Fruit fly (Drosophila melanogaster) whole organism, embryonic: ENCODE measurements around the gene yellow-e.

Experiments
- Aef1 ChIP-seq: fragments of 200-800 bp; sonication (Bioruptor generic); IDR thresholded peaks from 3 replicates; pipeline ENCODE4 v1.3.6; 2022; ENCODE audit warnings: missing biosample characterization, missing genetic modification characterization
- B-H2 ChIP-seq: fragments of 200-800 bp; sonication (Bioruptor generic); optimal IDR thresholded peaks from 2 replicates; lab custom pipeline; 2018; ENCODE audit warnings: missing biosample characterization, mild to moderate bottlenecking, missing genetic modification characterization
- Blimp-1 ChIP-seq: fragments of 200-800 bp; sonication (Bioruptor generic); optimal IDR thresholded peaks from 3 replicates; lab custom pipeline; 2018; ENCODE audit warnings: missing biosample characterization, missing genetic modification characterization, mild to moderate bottlenecking, moderate library complexity, missing genetic modification reagents
- C15 ChIP-seq: fragments of 200-800 bp; sonication (Bioruptor generic); IDR thresholded peaks from 3 replicates; pipeline ENCODE4 v1.3.6; 2022; ENCODE audit warnings: missing biosample characterization, missing genetic modification characterization
- CG10979 ChIP-seq: fragments of 200-800 bp; sonication (Bioruptor generic); optimal IDR thresholded peaks from 2 replicates; lab custom pipeline; 2018; ENCODE audit warnings: missing biosample characterization, mild to moderate bottlenecking, missing genetic modification characterization, moderate library complexity
- CG11504 ChIP-seq: fragments of 200-800 bp; sonication (Bioruptor generic); optimal IDR thresholded peaks from 3 replicates; lab custom pipeline; 2019; ENCODE audit warnings: missing biosample characterization, mild to moderate bottlenecking, missing genetic modification characterization, moderate library complexity
- CG12659 ChIP-seq: fragments of 200-800 bp; sonication (Bioruptor generic); optimal IDR thresholded peaks from 3 replicates; lab custom pipeline; 2017; ENCODE audit warnings: mild to moderate bottlenecking, missing biosample characterization, missing genetic modification reagents, missing genetic modification characterization
- CG12769 ChIP-seq: fragments of 200-800 bp; sonication (Bioruptor generic); optimal IDR thresholded peaks from 2 replicates; lab custom pipeline; 2019; ENCODE audit warnings: missing biosample characterization, mild to moderate bottlenecking, missing genetic modification characterization, moderate library complexity
- CG13775 ChIP-seq: fragments of 200-800 bp; sonication (Bioruptor generic); optimal IDR thresholded peaks from 3 replicates; lab custom pipeline; 2017; ENCODE audit warnings: missing biosample characterization, mild to moderate bottlenecking, missing genetic modification characterization
- CG1529 ChIP-seq: fragments of 200-800 bp; sonication (Bioruptor generic); optimal IDR thresholded peaks from 3 replicates; lab custom pipeline; 2018; ENCODE audit warnings: missing biosample characterization, missing genetic modification characterization
- CG15696 ChIP-seq: fragments of 200-800 bp; sonication (Bioruptor generic); optimal IDR thresholded peaks from 2 replicates; lab custom pipeline; 2019; ENCODE audit warnings: missing biosample characterization, mild to moderate bottlenecking, missing genetic modification characterization, moderate library complexity
- CG16815 ChIP-seq: fragments of 200-800 bp; sonication (Bioruptor generic); optimal IDR thresholded peaks from 3 replicates; lab custom pipeline; 2017; ENCODE audit warnings: missing biosample characterization, mild to moderate bottlenecking, missing genetic modification characterization
- CG17385 ChIP-seq: fragments of 200-800 bp; sonication (Bioruptor generic); optimal IDR thresholded peaks from 3 replicates; lab custom pipeline; 2018; ENCODE audit warnings: missing biosample characterization, mild to moderate bottlenecking, missing genetic modification characterization
- CG18262 ChIP-seq: fragments of 200-800 bp; optimal IDR thresholded peaks from 3 replicates; lab custom pipeline; 2019; ENCODE audit warnings: missing biosample characterization, mild to moderate bottlenecking, missing genetic modification characterization, moderate library complexity
- CG30431 ChIP-seq: fragments of 200-800 bp; sonication (Bioruptor generic); optimal IDR thresholded peaks from 2 replicates; lab custom pipeline; 2017; ENCODE audit warnings: missing biosample characterization, missing genetic modification characterization
- CG31441 ChIP-seq: fragments of 200-800 bp; sonication (Bioruptor generic); IDR thresholded peaks from 2 replicates; pipeline ENCODE4 v1.3.6; 2022; ENCODE audit warnings: missing biosample characterization, missing genetic modification characterization
- CG32532 ChIP-seq: fragments of 200-800 bp; sonication (Bioruptor generic); IDR thresholded peaks from 2 replicates; pipeline ENCODE4 v1.3.6; 2022; ENCODE audit warnings: missing biosample characterization, missing genetic modification characterization
- CG3407 ChIP-seq: fragments of 200-800 bp; sonication (Bioruptor generic); optimal IDR thresholded peaks from 2 replicates; lab custom pipeline; 2018; ENCODE audit warnings: missing biosample characterization, mild to moderate bottlenecking, missing genetic modification characterization
- CG4404 ChIP-seq: fragments of 200-800 bp; sonication (Bioruptor generic); IDR thresholded peaks from 2 replicates; pipeline ENCODE4 v1.3.6; 2022; ENCODE audit warnings: missing biosample characterization, missing genetic modification characterization
- CG6683 ChIP-seq: fragments of 200-800 bp; sonication (Bioruptor generic); optimal IDR thresholded peaks from 2 replicates; lab custom pipeline; 2017; ENCODE audit warnings: missing biosample characterization, mild to moderate bottlenecking, missing genetic modification characterization, missing genetic modification reagents
- CG7372 ChIP-seq: fragments of 200-800 bp; sonication (Bioruptor generic); IDR thresholded peaks from 2 replicates; pipeline ENCODE4 v1.3.6; 2022; ENCODE audit warnings: missing biosample characterization, missing genetic modification characterization
- CG7745 ChIP-seq: fragments of 200-800 bp; sonication (Bioruptor generic); optimal IDR thresholded peaks from 2 replicates; lab custom pipeline; 2018; ENCODE audit warnings: missing biosample characterization, mild to moderate bottlenecking, missing genetic modification characterization, moderate library complexity
- CG7786 ChIP-seq: fragments of 200-800 bp; sonication (Bioruptor generic); optimal IDR thresholded peaks from 2 replicates; lab custom pipeline; 2016; ENCODE audit warnings: missing biosample characterization, missing genetic modification characterization
- Chrac-16 ChIP-seq: fragments of 200-800 bp; sonication (Bioruptor generic); optimal IDR thresholded peaks from 3 replicates; lab custom pipeline; 2016; ENCODE audit warnings: missing biosample characterization, missing genetic modification characterization
- Deaf1 ChIP-seq: fragments of 200-800 bp; optimal IDR thresholded peaks from 3 replicates; lab custom pipeline; 2019; ENCODE audit warnings: missing biosample characterization, mild to moderate bottlenecking, missing genetic modification characterization, moderate library complexity
- Dfd ChIP-seq, 2 experiments: fragments of >200 bp; optimal IDR thresholded peaks; 2 replicates each; lab custom pipeline; 2017; ENCODE audit warnings: missing biosample characterization in 2 of 2, missing genetic modification characterization in 2 of 2
- Dip2 ChIP-seq: fragments of 200-800 bp; sonication (Bioruptor generic); IDR thresholded peaks from 2 replicates; pipeline ENCODE4 v1.3.6; 2022; ENCODE audit warnings: missing biosample characterization, missing genetic modification characterization
- Doc2 ChIP-seq: fragments of 200-800 bp; sonication (Bioruptor generic); IDR thresholded peaks from 2 replicates; pipeline ENCODE4 v1.3.6; 2022; ENCODE audit warnings: missing biosample characterization, missing genetic modification characterization
- Fer1 ChIP-seq: fragments of 200-800 bp; sonication (Bioruptor generic); optimal IDR thresholded peaks from 2 replicates; lab custom pipeline; 2017; ENCODE audit warnings: missing biosample characterization, mild to moderate bottlenecking, missing genetic modification characterization
- Hand ChIP-seq: fragments of 200-800 bp; sonication (Bioruptor generic); optimal IDR thresholded peaks from 2 replicates; lab custom pipeline; 2017; ENCODE audit warnings: mild to moderate bottlenecking, missing biosample characterization, missing genetic modification reagents, missing genetic modification characterization
- Lim3 ChIP-seq: fragments of 200-800 bp; sonication (Bioruptor generic); IDR thresholded peaks from 2 replicates; pipeline ENCODE4 v1.3.6; 2022; ENCODE audit warnings: missing biosample characterization, missing genetic modification characterization
- MESR4 ChIP-seq: fragments of 200-800 bp; sonication (Bioruptor generic); optimal IDR thresholded peaks from 2 replicates; lab custom pipeline; 2018; ENCODE audit warnings: missing biosample characterization, mild to moderate bottlenecking, missing genetic modification characterization, moderate library complexity
- Six4 ChIP-seq: fragments of 200-800 bp; sonication (Bioruptor generic); optimal IDR thresholded peaks from 2 replicates; lab custom pipeline; 2016; ENCODE audit warnings: missing biosample characterization, missing genetic modification characterization
- Vsx1 ChIP-seq: fragments of 200-800 bp; sonication (Bioruptor generic); optimal IDR thresholded peaks from 2 replicates; lab custom pipeline; 2017; ENCODE audit warnings: missing biosample characterization, mild to moderate bottlenecking, missing genetic modification characterization, missing genetic modification reagents
- Xrp1 ChIP-seq: fragments of 200-800 bp; sonication (Bioruptor generic); IDR thresholded peaks from 2 replicates; pipeline ENCODE4 v1.3.6; 2022; ENCODE audit warnings: missing biosample characterization, missing genetic modification characterization
- dmrt11E ChIP-seq: fragments of 200-800 bp; sonication (Bioruptor generic); optimal IDR thresholded peaks from 3 replicates; lab custom pipeline; 2018; ENCODE audit warnings: missing biosample characterization, mild to moderate bottlenecking, missing genetic modification characterization, moderate library complexity
- en ChIP-seq: fragments of 200-800 bp; sonication (Bioruptor generic); optimal IDR thresholded peaks from 2 replicates; lab custom pipeline; 2016; ENCODE audit warnings: missing biosample characterization, missing genetic modification characterization
- eve ChIP-seq, 2 experiments: fragments of >200 bp; optimal IDR thresholded peaks; 2 replicates each; lab custom pipeline; 2017; ENCODE audit warnings: missing biosample characterization in 2 of 2, missing genetic modification characterization in 2 of 2
- grn ChIP-seq: fragments of 200-800 bp; sonication (Bioruptor generic); optimal IDR thresholded peaks from 3 replicates; lab custom pipeline; 2017; ENCODE audit warnings: missing biosample characterization, missing genetic modification characterization
- jumu ChIP-seq: fragments of 200-800 bp; sonication (Bioruptor generic); optimal IDR thresholded peaks from 3 replicates; lab custom pipeline; 2016; ENCODE audit warnings: missing biosample characterization, missing genetic modification characterization
- lilli ChIP-seq: fragments of 200-800 bp; sonication (Bioruptor generic); optimal IDR thresholded peaks from 3 replicates; lab custom pipeline; 2016; ENCODE audit warnings: missing biosample characterization, missing genetic modification characterization
- lmd ChIP-seq: fragments of 200-800 bp; sonication (Bioruptor generic); IDR thresholded peaks from 2 replicates; pipeline ENCODE4 v1.3.6; 2022; ENCODE audit warnings: missing biosample characterization, missing genetic modification characterization
- mam ChIP-seq: fragments of 200-800 bp; sonication (Bioruptor generic); optimal IDR thresholded peaks from 3 replicates; lab custom pipeline; 2016; ENCODE audit warnings: missing biosample characterization, missing genetic modification characterization
- nerfin-1 ChIP-seq: fragments of 200-800 bp; sonication (Bioruptor generic); optimal IDR thresholded peaks from 3 replicates; lab custom pipeline; 2019; ENCODE audit warnings: missing biosample characterization, mild to moderate bottlenecking, missing genetic modification characterization, moderate library complexity
- pros ChIP-seq: fragments of 200-800 bp; sonication (Bioruptor generic); optimal IDR thresholded peaks from 3 replicates; lab custom pipeline; 2019; ENCODE audit warnings: missing biosample characterization, mild to moderate bottlenecking, missing genetic modification characterization, moderate library complexity
- sens ChIP-seq: fragments of 200-800 bp; sonication (Bioruptor generic); peaks from one replicate; lab custom pipeline; 2016; ENCODE audit warnings: missing biosample characterization, missing genetic modification characterization
- sim ChIP-seq: fragments of 200-800 bp; sonication (Bioruptor generic); IDR thresholded peaks from 2 replicates; pipeline ENCODE4 v1.3.6; 2022; ENCODE audit warnings: missing biosample characterization, missing genetic modification characterization
- sr ChIP-seq: fragments of 200-800 bp; sonication (Bioruptor generic); IDR thresholded peaks from 3 replicates; pipeline ENCODE4 v1.3.6; 2022; ENCODE audit warnings: missing biosample characterization, missing genetic modification characterization
- stwl ChIP-seq: fragments of 200-800 bp; sonication (Bioruptor generic); optimal IDR thresholded peaks from 3 replicates; lab custom pipeline; 2018; ENCODE audit warnings: missing biosample characterization, mild to moderate bottlenecking, missing genetic modification characterization, moderate library complexity
- unpg ChIP-seq: fragments of 200-800 bp; sonication (Bioruptor generic); optimal IDR thresholded peaks from 3 replicates; lab custom pipeline; 2018; ENCODE audit warnings: missing biosample characterization, mild to moderate bottlenecking, missing genetic modification characterization, moderate library complexity
- yki ChIP-seq: fragments of >200 bp; optimal IDR thresholded peaks from 3 replicates; lab custom pipeline; 2018

Gene yellow-e

DNA sequence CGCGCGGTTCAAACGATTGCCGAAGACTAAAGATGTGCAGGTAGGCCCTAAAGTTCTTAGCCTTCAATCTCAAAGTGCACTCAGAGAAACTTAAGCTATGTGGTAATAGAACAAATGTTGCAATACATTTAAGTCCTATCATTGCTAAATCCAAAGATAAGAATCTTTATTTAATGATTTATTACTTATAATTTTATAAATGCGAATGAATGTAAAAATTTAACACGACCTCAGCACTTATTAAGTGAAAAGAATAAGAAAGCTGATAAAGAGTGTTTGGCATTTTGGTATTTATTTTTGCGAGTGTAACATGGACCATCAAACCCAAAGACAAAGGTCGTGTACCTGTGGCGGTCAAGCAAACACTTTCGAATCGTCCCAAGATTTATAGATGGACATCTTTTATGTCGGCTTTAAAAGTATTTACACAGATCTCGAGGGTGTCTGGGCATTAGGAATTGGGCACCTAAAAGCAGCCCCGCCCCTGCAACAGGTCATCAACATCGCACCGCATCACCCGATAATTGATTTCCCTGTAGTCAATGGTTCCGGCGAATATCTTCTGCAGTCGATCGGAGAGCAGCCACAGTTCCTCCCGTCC is 10.1 kb downstream of the yellow-e start, which contains the start of gene yellow-e3 (continued):
- TF ChIP-seq sim (no peak), Lim3 (GFP tag; lab: Robert Waterston, UW) (no peak), eve (GFP tag; optimal IDR thresholded peaks at IDR 0.05; lab: Kevin White, UChicago) (no peak), C15 (GFP tag; lab: Robert Waterston, UW) (no peak), CG6683 (GFP tag; lab: Kevin White, UChicago) (no peak), yki (lab: Kevin White, UChicago) (no peak), stwl (tag; lab: Kevin White, UChicago) (peak; percentile 11), Deaf1 (no peak), dmrt11E (tag; lab: Kevin White, UChicago) (peak; percentile 87), CG3407 (GFP tag; lab: Kevin White, UChicago) (no peak), Blimp-1 (GFP tag; lab: Kevin White, UChicago) (peak; percentile 38), MESR4 (no peak), CG10979 (tag; lab: Kevin White, UChicago) (peak; percentile 76), CG16815 (GFP tag; lab: Kevin White, UChicago) (peak; percentile 41), B-H2 (GFP tag; lab: Kevin White, UChicago) (no peak), Chrac-16 (no peak), CG18262 (tag; lab: Kevin White, UChicago) (peak; percentile 68), jumu (GFP tag; lab: Kevin White, UChicago) (no peak), CG1529 (GFP tag; lab: Kevin White, UChicago) (no peak), CG11504 (tag; lab: Kevin White, UChicago) (peak; percentile 6), CG7786 (no peak), Hand (GFP tag; lab: Kevin White, UChicago) (no peak), lilli (GFP tag; lab: Kevin White, UChicago) (no peak), CG31441 (GFP tag; lab: Robert Waterston, UW) (0 out of 2 replicates have a peak, but pooled peaks have one; percentile 35), CG12659 (GFP tag; lab: Kevin White, UChicago) (no peak), Dip2 (GFP tag; lab: Robert Waterston, UW) (no peak), unpg (GFP tag; lab: Kevin White, UChicago) (peak; percentile 16), Dfd (GFP tag; optimal IDR thresholded peaks at IDR 0.05; lab: Kevin White, UChicago) (no peak), CG13775 (peak; percentile 30), CG7372 (GFP tag; lab: Robert Waterston, UW) (no peak), CG32532 (GFP tag; lab: Robert Waterston, UW) (no peak), lmd (GFP tag; lab: Robert Waterston, UW) (no peak), pros (GFP tag; lab: Kevin White, UChicago) (peak; percentile 63), mam (GFP tag; lab: Kevin White, UChicago) (no peak), CG12769 (no peak), Aef1 (GFP tag; lab: Robert Waterston, UW) (no peak), sr (GFP tag; lab: Robert Waterston, UW) (no peak), en (GFP tag; lab: Kevin White, UChicago) (no peak), Fer1 (GFP tag; lab: Kevin White, UChicago) (no peak), sens (peak; percentile 61), CG17385 (GFP tag; lab: Kevin White, UChicago) (no peak), CG7745 (tag; lab: Kevin White, UChicago) (peak; percentile 13), Doc2 (GFP tag; lab: Robert Waterston, UW) (no peak), grn (GFP tag; lab: Kevin White, UChicago) (no peak), CG30431 (GFP tag; lab: Kevin White, UChicago) (no peak), CG4404 (peak; percentile 73), Vsx1 (GFP tag; lab: Kevin White, UChicago) (no peak), Six4 (GFP tag; lab: Kevin White, UChicago) (no peak), nerfin-1 (tag; lab: Kevin White, UChicago) (no peak), Xrp1 (GFP tag; lab: Robert Waterston, UW) (peak; percentile 72), CG15696 (tag; lab: Kevin White, UChicago) (peak; percentile 90)
